Worm (Caenorhabditis elegans) whole organism, mixed stage, embryonic: ENCODE data around the gene K05B2.4.
A peak's percentile ranks its signal among the peaks of the same experiment; 100 is the strongest.

Experiments used
- M03D4.4 ChIP-seq: sonication (generic microtip); optimal IDR thresholded peaks from 2 replicates; lab custom pipeline; 2017; ENCODE audit warnings: mild to moderate bottlenecking, missing genetic modification characterization, missing compliant biosample characterization
- bed-3 ChIP-seq: fragments of 200-800 bp; sonication (Bioruptor generic); optimal IDR thresholded peaks from 3 replicates; lab custom pipeline; 2018; ENCODE audit warnings: mild to moderate bottlenecking, missing genetic modification characterization, moderate library complexity, missing compliant biosample characterization
- blmp-1 ChIP-seq: fragments of 150-350 bp; optimal IDR thresholded peaks from 2 replicates; lab custom pipeline; 2014; ENCODE audit warnings: missing biosample characterization, missing genetic modification characterization
- ceh-39 ChIP-seq: fragments of 150-350 bp; optimal IDR thresholded peaks from 2 replicates; lab custom pipeline; 2014; ENCODE audit warnings: missing biosample characterization, missing genetic modification characterization
- ceh-43 ChIP-seq: fragments of 200-800 bp; sonication (Bioruptor generic); optimal IDR thresholded peaks from 2 replicates; lab custom pipeline; 2018; ENCODE audit warnings: mild to moderate bottlenecking, missing genetic modification characterization, moderate library complexity, missing compliant biosample characterization
- ceh-83 ChIP-seq: fragments of 200-800 bp; sonication (Bioruptor generic); optimal IDR thresholded peaks from 2 replicates; lab custom pipeline; 2018; ENCODE audit warnings: mild to moderate bottlenecking, missing genetic modification characterization, missing compliant biosample characterization
- ces-1 ChIP-seq: fragments of 150-350 bp; optimal IDR thresholded peaks from 2 replicates; lab custom pipeline; 2014; ENCODE audit warnings: missing biosample characterization, missing genetic modification reagents, missing genetic modification characterization
- cnd-1 ChIP-seq: fragments of 200-800 bp; sonication (Bioruptor generic); optimal IDR thresholded peaks from 2 replicates; lab custom pipeline; 2018; ENCODE audit warnings: mild to moderate bottlenecking, missing genetic modification characterization, missing compliant biosample characterization
- drap-1 ChIP-seq: fragments of 200-800 bp; sonication (Bioruptor generic); optimal IDR thresholded peaks from 3 replicates; lab custom pipeline; 2018; ENCODE audit warnings: mild to moderate bottlenecking, missing genetic modification characterization, missing compliant biosample characterization
- elt-1 ChIP-seq: sonication (generic microtip); optimal IDR thresholded peaks from 2 replicates; lab custom pipeline; 2017; ENCODE audit warnings: missing genetic modification characterization, mild to moderate bottlenecking, missing compliant biosample characterization, antibody characterized with exemption, moderate library complexity, borderline replicate concordance; ENCODE audit not compliant: insufficient read depth
- flh-1 ChIP-seq: fragments of 200-800 bp; sonication (Bioruptor generic); optimal IDR thresholded peaks from 2 replicates; lab custom pipeline; 2018; ENCODE audit warnings: mild to moderate bottlenecking, missing genetic modification characterization, moderate library complexity, missing compliant biosample characterization
- ham-2 ChIP-seq: fragments of 200-800 bp; sonication (Bioruptor generic); optimal IDR thresholded peaks from 2 replicates; lab custom pipeline; 2018; ENCODE audit warnings: mild to moderate bottlenecking, missing genetic modification characterization, missing compliant biosample characterization
- hlh-1 ChIP-seq: fragments of 150-350 bp; optimal IDR thresholded peaks from 2 replicates; lab custom pipeline; 2014; ENCODE audit warnings: missing biosample characterization, missing genetic modification reagents, missing genetic modification characterization
- lin-13 ChIP-seq: fragments of 150-350 bp; optimal IDR thresholded peaks from 2 replicates; lab custom pipeline; 2014; ENCODE audit warnings: missing biosample characterization, missing genetic modification characterization
- lin-32 ChIP-seq: fragments of 200-800 bp; sonication (Bioruptor generic); optimal IDR thresholded peaks from 2 replicates; lab custom pipeline; 2018; ENCODE audit warnings: mild to moderate bottlenecking, missing genetic modification characterization, missing compliant biosample characterization
- lsy-2 ChIP-seq: fragments of 150-350 bp; optimal IDR thresholded peaks from 2 replicates; lab custom pipeline; 2014; ENCODE audit warnings: missing biosample characterization, missing genetic modification characterization
- mab-5 ChIP-seq: fragments of 150-350 bp; optimal IDR thresholded peaks from 2 replicates; lab custom pipeline; 2014; ENCODE audit warnings: missing biosample characterization, missing genetic modification characterization
- mep-1 ChIP-seq: fragments of 150-350 bp; optimal IDR thresholded peaks from 2 replicates; lab custom pipeline; 2017; ENCODE audit warnings: missing biosample characterization, missing genetic modification reagents, missing genetic modification characterization, inconsistent platforms
- mls-2 ChIP-seq: sonication (generic microtip); optimal IDR thresholded peaks from 2 replicates; lab custom pipeline; 2016; ENCODE audit warnings: mild to moderate bottlenecking, missing genetic modification characterization, moderate library complexity, missing compliant biosample characterization
- nhr-12 ChIP-seq: fragments of 150-350 bp; optimal IDR thresholded peaks from 2 replicates; lab custom pipeline; 2014; ENCODE audit warnings: missing biosample characterization, missing genetic modification characterization
- nhr-2 ChIP-seq: fragments of 150-350 bp; optimal IDR thresholded peaks from 2 replicates; lab custom pipeline; 2014; ENCODE audit warnings: missing biosample characterization, missing genetic modification characterization
- nhr-237 ChIP-seq: fragments of 150-350 bp; optimal IDR thresholded peaks from 2 replicates; lab custom pipeline; 2014; ENCODE audit warnings: missing biosample characterization, missing genetic modification characterization
- nhr-28 ChIP-seq: fragments of 150-350 bp; optimal IDR thresholded peaks from 2 replicates; lab custom pipeline; 2014; ENCODE audit warnings: missing biosample characterization, missing genetic modification characterization
- nhr-76 ChIP-seq: sonication (generic microtip); optimal IDR thresholded peaks from 2 replicates; lab custom pipeline; 2017; ENCODE audit warnings: missing biosample characterization, missing genetic modification characterization
- pha-4 ChIP-seq: fragments of 150-350 bp; optimal IDR thresholded peaks from 2 replicates; lab custom pipeline; 2018; ENCODE audit warnings: missing biosample characterization, missing genetic modification reagents, missing genetic modification characterization
- sem-2 ChIP-seq: fragments of 200-800 bp; sonication (Bioruptor generic); optimal IDR thresholded peaks from 2 replicates; lab custom pipeline; 2018; ENCODE audit warnings: mild to moderate bottlenecking, missing genetic modification characterization, missing compliant biosample characterization
- sptf-1 ChIP-seq: sonication (generic microtip); optimal IDR thresholded peaks from 2 replicates; lab custom pipeline; 2017; ENCODE audit warnings: mild to moderate bottlenecking, missing genetic modification characterization, moderate library complexity, missing compliant biosample characterization
- tbx-8 ChIP-seq: fragments of 200-800 bp; sonication (Bioruptor generic); optimal IDR thresholded peaks from 2 replicates; lab custom pipeline; 2018; ENCODE audit warnings: mild to moderate bottlenecking, missing genetic modification characterization, moderate library complexity, missing compliant biosample characterization
- unc-120 ChIP-seq: sonication (generic microtip); optimal IDR thresholded peaks from 2 replicates; lab custom pipeline; 2017; ENCODE audit warnings: missing genetic modification characterization, missing compliant biosample characterization; ENCODE audit not compliant: poor library complexity, severe bottlenecking
- unc-39 ChIP-seq: fragments of 150-350 bp; optimal IDR thresholded peaks from 2 replicates; lab custom pipeline; 2014; ENCODE audit warnings: missing biosample characterization, missing genetic modification characterization
- unc-62 ChIP-seq: fragments of 150-350 bp; optimal IDR thresholded peaks from 2 replicates; lab custom pipeline; 2014; ENCODE audit warnings: missing biosample characterization, missing genetic modification reagents, missing genetic modification characterization
- zip-8 ChIP-seq: fragments of 150-350 bp; optimal IDR thresholded peaks from 2 replicates; lab custom pipeline; 2014; ENCODE audit warnings: missing biosample characterization, missing genetic modification characterization
- ztf-11 ChIP-seq: fragments of 150-350 bp; optimal IDR thresholded peaks from 2 replicates; lab custom pipeline; 2014; ENCODE audit warnings: missing biosample characterization, missing genetic modification characterization

The K05B2.4 gene

ce11 chrX:4958986-4959385 lies 38.2 kb upstream of the K05B2.4 start:
- TF ChIP-seq nhr-76 (tag; lab: Kevin White, UChicago) (no peak), ceh-83 (GFP tag; lab: Kevin White, UChicago) (no peak), blmp-1 (tag; lab: Kevin White, UChicago) (no peak), drap-1 (no peak), mab-5 (tag; lab: Kevin White, UChicago) (no peak), ceh-39 (no peak), sptf-1 (tag; lab: Kevin White, UChicago) (no peak), unc-120 (no peak), mep-1 (tag; lab: Kevin White, UChicago) (no peak), sem-2 (GFP tag; lab: Kevin White, UChicago) (no peak), ces-1 (GFP tag; lab: Kevin White, UChicago) (no peak), mls-2 (tag; lab: Kevin White, UChicago) (no peak), nhr-2 (tag; lab: Kevin White, UChicago) (no peak), M03D4.4 (tag; lab: Kevin White, UChicago) (no peak)

DNA sequence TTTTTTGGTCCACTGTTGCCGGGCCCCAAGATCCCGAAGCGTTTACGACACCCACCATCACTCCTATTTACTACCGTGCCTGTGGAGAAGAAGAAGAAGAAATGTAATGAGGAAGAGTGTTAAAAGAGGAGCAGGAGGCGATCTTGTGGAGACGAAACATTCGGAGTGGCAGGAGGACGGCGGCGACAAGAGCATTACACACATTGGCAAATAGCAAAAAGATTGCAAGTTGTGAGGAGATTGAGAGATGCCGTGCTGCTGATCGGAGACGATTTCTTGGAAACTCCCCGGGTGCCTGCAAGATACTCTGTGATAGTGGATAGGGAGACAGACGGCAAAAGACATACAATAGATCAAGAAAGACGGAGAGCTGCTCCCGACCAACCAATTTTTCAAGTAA lies 36.5 kb upstream of the K05B2.4 start, which contains the start of gene M03F4.4:
Gene M03F4.4 (minus strand): TSS at position 160 of the 400 bp plus-strand sequence.
- TF ChIP-seq sem-2 (GFP tag; lab: Kevin White, UChicago): no peak
- no peak for TF ChIP-seq ceh-83 (GFP tag; lab: Kevin White, UChicago)
- no peak for TF ChIP-seq lin-32 (GFP tag; lab: Kevin White, UChicago)
- no peak for TF ChIP-seq mab-5 (tag; lab: Kevin White, UChicago)
- TF ChIP-seq unc-120: peak; percentile 81
- TF ChIP-seq ces-1 (GFP tag; lab: Kevin White, UChicago): no peak
- TF ChIP-seq lin-13 (tag; lab: Kevin White, UChicago): no peak
- TF ChIP-seq M03D4.4 (tag; lab: Kevin White, UChicago): peak; percentile 4
- no peak for TF ChIP-seq bed-3 (GFP tag; lab: Kevin White, UChicago)
- TF ChIP-seq ceh-39: no peak
- no peak for TF ChIP-seq nhr-2 (tag; lab: Kevin White, UChicago)
- no peak for TF ChIP-seq sptf-1 (tag; lab: Kevin White, UChicago)
- TF ChIP-seq elt-1 (tag; lab: Kevin White, UChicago): no peak
- no peak for TF ChIP-seq unc-39 (tag; lab: Kevin White, UChicago)
- TF ChIP-seq nhr-237 (tag; lab: Kevin White, UChicago): peak; percentile 25
- peak; percentile 70 for TF ChIP-seq hlh-1 (tag; lab: Kevin White, UChicago)
- peak; percentile 55 for TF ChIP-seq unc-62 (GFP tag; lab: Kevin White, UChicago)
- no peak for TF ChIP-seq zip-8 (tag; lab: Kevin White, UChicago)
- no peak for TF ChIP-seq flh-1 (GFP tag; lab: Kevin White, UChicago)
- TF ChIP-seq, all 35 proteins: peak for 5

DNA sequence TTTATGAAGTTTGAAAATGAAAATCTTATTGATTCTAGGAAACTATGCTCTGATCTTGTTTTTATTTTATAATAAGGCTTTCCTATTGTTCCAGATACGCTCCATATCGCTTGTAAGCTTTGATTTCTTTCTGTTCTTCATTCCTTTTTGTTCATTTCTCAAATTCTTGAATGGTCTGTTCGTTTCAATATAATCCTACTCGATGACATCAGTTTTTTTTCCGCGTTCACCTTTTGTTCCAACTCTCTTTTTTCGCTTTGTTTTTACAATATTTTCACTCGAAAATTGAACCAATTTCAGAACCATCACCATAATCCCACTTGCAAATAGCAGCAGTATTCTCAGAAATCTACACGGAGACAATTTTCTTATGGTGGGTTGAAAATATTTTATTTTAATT lies 27.0 kb upstream of the K05B2.4 start, which contains the start of gene tyra-3:
Gene tyra-3 (plus strand): TSS at position 301 of the 400 bp plus-strand sequence.
- no peak for TF ChIP-seq nhr-12 (tag; lab: Kevin White, UChicago)
- no peak for TF ChIP-seq tbx-8 (GFP tag; lab: Kevin White, UChicago)
- no peak for TF ChIP-seq drap-1
- TF ChIP-seq nhr-2 (tag; lab: Kevin White, UChicago): no peak
- TF ChIP-seq ces-1 (GFP tag; lab: Kevin White, UChicago): no peak
- no peak for TF ChIP-seq hlh-1 (tag; lab: Kevin White, UChicago)
- TF ChIP-seq nhr-28 (tag; lab: Kevin White, UChicago): no peak
- no peak for TF ChIP-seq M03D4.4 (tag; lab: Kevin White, UChicago)
- TF ChIP-seq flh-1 (GFP tag; lab: Kevin White, UChicago): no peak
- TF ChIP-seq bed-3 (GFP tag; lab: Kevin White, UChicago): no peak
- TF ChIP-seq ceh-39: no peak
- no peak for TF ChIP-seq lin-32 (GFP tag; lab: Kevin White, UChicago)
- no peak for TF ChIP-seq ceh-83 (GFP tag; lab: Kevin White, UChicago)
- no peak for TF ChIP-seq mls-2 (tag; lab: Kevin White, UChicago)
- TF ChIP-seq unc-39 (tag; lab: Kevin White, UChicago): no peak
- TF ChIP-seq mep-1 (tag; lab: Kevin White, UChicago): no peak
- TF ChIP-seq unc-62 (GFP tag; lab: Kevin White, UChicago): no peak
- no peak for TF ChIP-seq mab-5 (tag; lab: Kevin White, UChicago)
- TF ChIP-seq ceh-43 (GFP tag; lab: Kevin White, UChicago): no peak
- TF ChIP-seq elt-1 (tag; lab: Kevin White, UChicago): no peak
- TF ChIP-seq, all 35 proteins: peak for 0

DNA sequence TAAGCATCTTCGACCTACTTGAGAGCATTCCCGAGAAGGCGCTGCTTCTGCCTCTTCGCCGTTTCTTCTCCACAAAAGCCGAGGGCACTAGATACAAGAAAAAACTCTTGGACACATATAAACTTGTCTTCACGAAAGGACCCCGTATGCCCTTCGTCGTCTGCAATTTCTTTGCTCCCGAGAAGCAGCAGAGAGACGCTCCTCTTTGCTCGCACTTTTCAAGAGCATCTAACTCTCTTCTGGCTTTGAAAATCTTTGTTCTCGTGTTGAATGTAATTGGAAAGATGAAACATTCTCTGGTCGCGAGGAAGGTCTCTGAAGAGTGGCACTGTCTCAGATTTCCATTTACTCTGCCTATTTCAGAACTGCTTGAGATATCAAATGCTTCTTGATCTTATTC lies 18.2 kb upstream of the K05B2.4 start:
- TF ChIP-seq ztf-11 (tag; lab: Kevin White, UChicago): no peak
- no peak for TF ChIP-seq ceh-39
- TF ChIP-seq ceh-43 (GFP tag; lab: Kevin White, UChicago): no peak
- no peak for TF ChIP-seq ceh-83 (GFP tag; lab: Kevin White, UChicago)
- TF ChIP-seq unc-39 (tag; lab: Kevin White, UChicago): no peak
- TF ChIP-seq lin-32 (GFP tag; lab: Kevin White, UChicago): no peak
- no peak for TF ChIP-seq cnd-1 (tag; lab: Kevin White, UChicago)
- TF ChIP-seq hlh-1 (tag; lab: Kevin White, UChicago): no peak
- TF ChIP-seq ham-2: no peak
- TF ChIP-seq flh-1 (GFP tag; lab: Kevin White, UChicago): no peak
- TF ChIP-seq nhr-12 (tag; lab: Kevin White, UChicago): no peak
- no peak for TF ChIP-seq zip-8 (tag; lab: Kevin White, UChicago)
- no peak for TF ChIP-seq mls-2 (tag; lab: Kevin White, UChicago)
- no peak for TF ChIP-seq lin-13 (tag; lab: Kevin White, UChicago)
- no peak for TF ChIP-seq mab-5 (tag; lab: Kevin White, UChicago)
- TF ChIP-seq pha-4 (tag; lab: Kevin White, UChicago): no peak
- TF ChIP-seq lsy-2 (tag; lab: Kevin White, UChicago): no peak
- no peak for TF ChIP-seq drap-1
- no peak for TF ChIP-seq ces-1 (GFP tag; lab: Kevin White, UChicago)
- TF ChIP-seq, all 35 proteins: peak for 0
